Fruit fly (Drosophila melanogaster) whole organism, adult: ENCODE data around the gene Art4.
A peak's percentile ranks its signal among the peaks of the same experiment; 100 is the strongest.

Source experiments
- CG11617 ChIP-seq: fragments of 200-800 bp; sonication (Bioruptor generic); optimal IDR thresholded peaks from 2 replicates; lab custom pipeline; 2017; ENCODE audit warnings: mild to moderate bottlenecking, missing biosample characterization, missing genetic modification reagents, missing genetic modification characterization
- CG12768 ChIP-seq: fragments of 200-800 bp; sonication (Bioruptor generic); optimal IDR thresholded peaks from 2 replicates; lab custom pipeline; 2017; ENCODE audit warnings: missing biosample characterization, missing genetic modification characterization, mild to moderate bottlenecking, moderate library complexity, missing genetic modification reagents
- CG14711 ChIP-seq: fragments of 200-800 bp; sonication (Bioruptor generic); optimal IDR thresholded peaks from 2 replicates; lab custom pipeline; 2018; ENCODE audit warnings: missing biosample characterization, mild to moderate bottlenecking, missing genetic modification characterization, moderate library complexity
- CG1620 ChIP-seq: fragments of 200-800 bp; sonication (Bioruptor generic); optimal IDR thresholded peaks from 2 replicates; lab custom pipeline; 2016; ENCODE audit warnings: missing biosample characterization, missing genetic modification characterization
- CG33017 ChIP-seq: fragments of 200-800 bp; sonication (Bioruptor generic); optimal IDR thresholded peaks from 2 replicates; lab custom pipeline; 2018; ENCODE audit warnings: missing biosample characterization, mild to moderate bottlenecking, missing genetic modification characterization, moderate library complexity
- CG5204 ChIP-seq: fragments of 200-800 bp; sonication (Bioruptor generic); optimal IDR thresholded peaks from 2 replicates; lab custom pipeline; 2016; ENCODE audit warnings: missing biosample characterization, missing genetic modification characterization
- CG7045 ChIP-seq: fragments of 200-800 bp; sonication (Bioruptor generic); optimal IDR thresholded peaks from 2 replicates; lab custom pipeline; 2017; ENCODE audit warnings: missing biosample characterization, mild to moderate bottlenecking, missing genetic modification characterization
- CG7101 ChIP-seq: fragments of 200-800 bp; sonication (Bioruptor generic); optimal IDR thresholded peaks from 2 replicates; lab custom pipeline; 2018; ENCODE audit warnings: missing biosample characterization, mild to moderate bottlenecking, missing genetic modification characterization, moderate library complexity
- Clk ChIP-seq: fragments of 200-800 bp; sonication (Bioruptor generic); optimal IDR thresholded peaks from 2 replicates; lab custom pipeline; 2017; ENCODE audit warnings: missing biosample characterization, missing genetic modification characterization
- Crg-1 ChIP-seq: fragments of 200-800 bp; sonication (Bioruptor generic); optimal IDR thresholded peaks from 2 replicates; lab custom pipeline; 2016; ENCODE audit warnings: missing biosample characterization, missing genetic modification characterization
- Hr96 ChIP-seq: fragments of 200-800 bp; sonication (Bioruptor generic); optimal IDR thresholded peaks from 2 replicates; lab custom pipeline; 2016; ENCODE audit warnings: missing biosample characterization, missing genetic modification characterization
- Mnt ChIP-seq: fragments of 200-800 bp; sonication (Bioruptor generic); optimal IDR thresholded peaks from 2 replicates; lab custom pipeline; 2016; ENCODE audit warnings: missing biosample characterization, mild to moderate bottlenecking, missing genetic modification characterization
- bab1 ChIP-seq: fragments of 200-800 bp; sonication (Bioruptor generic); optimal IDR thresholded peaks from 3 replicates; lab custom pipeline; 2019; ENCODE audit warnings: missing biosample characterization, mild to moderate bottlenecking, missing genetic modification characterization, moderate library complexity
- cic ChIP-seq: fragments of 200-800 bp; sonication (Bioruptor generic); optimal IDR thresholded peaks from 2 replicates; lab custom pipeline; 2017; ENCODE audit warnings: missing biosample characterization, mild to moderate bottlenecking, missing genetic modification characterization, moderate library complexity
- cnc ChIP-seq, 2 experiments: fragments of >200 bp; optimal IDR thresholded peaks; 2 replicates each; lab custom pipeline; 2017
- kay ChIP-seq: fragments of 200-800 bp; sonication (Bioruptor generic); peaks from one replicate; lab custom pipeline; 2016; ENCODE audit warnings: missing biosample characterization, missing genetic modification characterization, borderline replicate concordance
- ovo ChIP-seq: fragments of 200-800 bp; sonication (Bioruptor generic); optimal IDR thresholded peaks from 2 replicates; lab custom pipeline; 2016; ENCODE audit warnings: missing biosample characterization, missing genetic modification characterization
- pad ChIP-seq: fragments of 200-800 bp; sonication (Bioruptor generic); optimal IDR thresholded peaks from 3 replicates; lab custom pipeline; 2017; ENCODE audit warnings: missing biosample characterization, missing genetic modification characterization, mild to moderate bottlenecking, moderate library complexity, missing genetic modification reagents
- tj ChIP-seq: fragments of 200-800 bp; sonication (Bioruptor generic); optimal IDR thresholded peaks from 3 replicates; lab custom pipeline; 2017; ENCODE audit warnings: missing biosample characterization, mild to moderate bottlenecking, missing genetic modification characterization, moderate library complexity
- toe ChIP-seq: fragments of 200-800 bp; sonication (Bioruptor generic); optimal IDR thresholded peaks from 2 replicates; lab custom pipeline; 2016; ENCODE audit warnings: missing biosample characterization, missing genetic modification characterization

Art4 gene

DNA sequence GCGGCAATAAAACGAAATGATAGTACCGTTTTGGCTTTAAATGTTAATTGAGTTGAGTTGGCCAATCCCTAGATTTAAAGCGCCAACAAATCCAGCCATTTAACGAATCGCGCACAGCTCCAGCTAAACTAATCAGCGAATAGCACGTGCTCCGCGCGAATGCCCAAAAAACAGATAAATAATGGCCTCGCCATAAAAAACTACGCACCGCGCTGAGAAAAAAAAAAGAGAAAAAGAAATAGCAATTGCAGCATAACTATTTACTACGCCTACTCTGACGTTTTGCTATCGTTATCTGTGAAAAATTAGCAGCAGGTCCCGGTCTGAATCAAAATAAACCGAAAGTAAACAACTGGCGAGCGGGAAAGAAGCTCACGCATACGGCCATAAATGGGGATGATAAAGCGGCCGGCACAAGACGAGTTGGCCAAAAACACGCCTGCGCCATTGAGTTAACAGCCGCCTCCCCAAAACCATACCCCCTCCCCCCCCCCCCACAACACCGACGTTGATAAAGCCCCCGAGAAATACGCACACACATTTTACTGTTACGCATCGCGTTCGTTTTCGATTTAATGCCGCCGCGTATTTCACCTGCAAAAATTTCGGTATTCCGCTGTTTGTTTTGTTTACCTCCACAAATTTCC lies 46.4 kb downstream of the Art4 start:
- TF ChIP-seq CG11617, result no peak
- TF ChIP-seq Clk (GFP tag; lab: Kevin White, UChicago), result no peak
- no peak for TF ChIP-seq Hr96 (GFP tag; lab: Kevin White, UChicago)
- TF ChIP-seq CG33017 (tag; lab: Kevin White, UChicago), result no peak
- TF ChIP-seq kay (GFP tag; lab: Kevin White, UChicago), result no peak
- no peak for TF ChIP-seq Mnt (GFP tag; lab: Kevin White, UChicago)

DNA sequence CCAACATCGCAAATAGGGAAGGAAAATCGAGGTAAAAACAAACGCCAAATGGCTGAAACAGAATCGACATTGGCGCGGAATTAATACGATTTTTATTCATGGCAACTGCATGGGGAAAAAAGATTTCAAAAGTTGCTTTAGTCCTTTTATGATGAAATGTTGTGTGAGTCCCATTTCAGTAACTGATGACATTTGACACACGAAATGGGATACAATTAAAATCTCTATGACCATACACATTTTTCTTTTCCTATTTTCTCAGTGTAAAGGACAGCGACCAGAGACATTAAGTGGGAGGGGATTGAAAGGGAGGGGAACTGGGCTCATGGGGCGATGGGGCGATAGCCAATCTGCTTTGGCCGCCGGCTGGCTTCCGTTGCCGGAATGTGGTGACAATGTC lies 47.4 kb downstream of the Art4 start:
- TF ChIP-seq Clk (GFP tag; lab: Kevin White, UChicago) (no peak), CG12768 (GFP tag; lab: Kevin White, UChicago) (no peak), CG14711 (tag; lab: Kevin White, UChicago) (no peak), tj (GFP tag; lab: Kevin White, UChicago) (no peak), CG33017 (tag; lab: Kevin White, UChicago) (no peak), bab1 (GFP tag; lab: Kevin White, UChicago) (no peak), toe (no peak), CG1620 (GFP tag; lab: Kevin White, UChicago) (no peak), cnc (optimal IDR thresholded peaks at IDR 0.05; lab: Kevin White, UChicago) (no peak), pad (GFP tag; lab: Kevin White, UChicago) (no peak), CG7101 (tag; lab: Kevin White, UChicago) (no peak), CG5204 (no peak), ovo (no peak), kay (GFP tag; lab: Kevin White, UChicago) (no peak), cic (GFP tag; lab: Kevin White, UChicago) (no peak), Mnt (GFP tag; lab: Kevin White, UChicago) (no peak), CG11617 (no peak), CG7045 (GFP tag; lab: Kevin White, UChicago) (no peak), Crg-1 (no peak)

DNA sequence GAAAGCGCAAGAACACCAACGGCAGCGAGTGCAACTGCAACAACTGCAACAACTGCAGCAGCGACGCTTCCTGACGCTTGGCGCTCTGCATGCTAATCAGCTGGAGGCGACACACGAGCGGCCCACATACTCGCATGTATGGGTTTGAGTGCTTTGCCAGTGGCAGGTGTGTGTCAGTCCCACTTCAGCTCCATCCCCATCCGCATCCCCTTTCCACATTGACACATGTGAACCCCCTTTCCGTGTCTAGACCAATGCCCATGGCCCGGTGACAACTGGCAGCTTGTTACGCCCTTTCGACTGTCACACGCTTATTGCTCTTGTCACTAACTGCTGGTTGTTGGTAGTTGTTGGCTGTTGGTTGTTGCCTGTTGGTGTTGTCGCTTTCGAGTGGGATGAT lies 48.3 kb downstream of the Art4 start:
- no peak for TF ChIP-seq cic (GFP tag; lab: Kevin White, UChicago)
- TF ChIP-seq tj (GFP tag; lab: Kevin White, UChicago), result no peak
- no peak for TF ChIP-seq CG33017 (tag; lab: Kevin White, UChicago)
- TF ChIP-seq CG11617, result no peak
- TF ChIP-seq CG7101 (tag; lab: Kevin White, UChicago), result no peak

DNA sequence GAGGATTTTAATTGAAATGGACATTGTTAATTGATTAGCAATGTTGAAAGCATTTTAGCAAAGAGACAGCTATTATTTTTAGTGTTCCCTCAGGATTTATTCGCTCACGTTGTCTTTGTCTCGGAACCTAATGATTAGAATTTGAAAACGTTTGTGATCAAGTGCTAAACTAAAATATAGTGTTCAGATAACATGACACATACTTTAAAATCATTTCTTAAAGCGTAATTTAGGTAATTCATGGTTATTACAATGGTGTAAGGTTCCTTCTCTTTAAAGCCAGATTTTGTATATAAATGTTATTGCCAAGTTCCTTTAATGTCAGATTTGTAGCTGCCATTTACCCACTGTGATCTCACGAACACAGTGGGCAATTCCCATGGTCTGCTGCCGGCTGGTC lies 48.7 kb downstream of the Art4 start:
- TF ChIP-seq Hr96 (GFP tag; lab: Kevin White, UChicago), result no peak
- no peak for TF ChIP-seq CG1620 (GFP tag; lab: Kevin White, UChicago)
- TF ChIP-seq pad (GFP tag; lab: Kevin White, UChicago), result no peak
- TF ChIP-seq toe, result no peak
- no peak for TF ChIP-seq CG11617
- no peak for TF ChIP-seq ovo
- TF ChIP-seq kay (GFP tag; lab: Kevin White, UChicago), result no peak
- TF ChIP-seq cnc (optimal IDR thresholded peaks at IDR 0.05; lab: Kevin White, UChicago), result no peak
- TF ChIP-seq CG33017 (tag; lab: Kevin White, UChicago), result no peak
- no peak for TF ChIP-seq CG7045 (GFP tag; lab: Kevin White, UChicago)
- TF ChIP-seq CG12768 (GFP tag; lab: Kevin White, UChicago), result no peak
- TF ChIP-seq CG7101 (tag; lab: Kevin White, UChicago), result no peak
- no peak for TF ChIP-seq cic (GFP tag; lab: Kevin White, UChicago)
- TF ChIP-seq Mnt (GFP tag; lab: Kevin White, UChicago), result no peak
- no peak for TF ChIP-seq Clk (GFP tag; lab: Kevin White, UChicago)

DNA sequence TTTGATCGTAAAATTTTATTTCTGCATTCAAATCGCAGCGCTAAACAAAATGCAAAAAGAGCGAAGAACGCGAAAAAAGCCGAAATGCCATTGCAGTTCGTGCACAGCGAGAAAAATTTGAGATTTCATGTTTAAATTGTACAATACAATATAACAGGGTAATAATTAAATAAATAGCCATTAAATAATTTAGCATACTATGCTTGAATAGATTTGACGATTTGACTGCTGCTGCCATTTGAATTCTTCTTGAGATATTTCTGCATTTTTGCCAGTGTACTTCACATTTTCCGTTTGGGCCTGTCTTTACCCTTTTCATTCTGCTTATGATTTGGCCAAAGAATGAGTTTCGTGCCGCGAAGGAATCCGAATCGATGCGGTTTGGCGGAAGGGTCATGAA lies 51.0 kb downstream of the Art4 start:
- TF ChIP-seq toe, result no peak
- no peak for TF ChIP-seq Hr96 (GFP tag; lab: Kevin White, UChicago)
- no peak for TF ChIP-seq CG33017 (tag; lab: Kevin White, UChicago)
- no peak for TF ChIP-seq Crg-1
- TF ChIP-seq CG5204, result peak; percentile 38
- peak; percentile 15 for TF ChIP-seq kay (GFP tag; lab: Kevin White, UChicago)
- no peak for TF ChIP-seq Clk (GFP tag; lab: Kevin White, UChicago)
- peak; percentile 14 for TF ChIP-seq pad (GFP tag; lab: Kevin White, UChicago)
- no peak for TF ChIP-seq CG11617
- peak; percentile 46 for TF ChIP-seq CG14711 (tag; lab: Kevin White, UChicago)
- no peak for TF ChIP-seq cnc (optimal IDR thresholded peaks at IDR 0.05; lab: Kevin White, UChicago)
- no peak for TF ChIP-seq cic (GFP tag; lab: Kevin White, UChicago)
- peak; percentile 44 for TF ChIP-seq bab1 (GFP tag; lab: Kevin White, UChicago)
- TF ChIP-seq ovo, result no peak
- peak; percentile 87 for TF ChIP-seq tj (GFP tag; lab: Kevin White, UChicago)

DNA sequence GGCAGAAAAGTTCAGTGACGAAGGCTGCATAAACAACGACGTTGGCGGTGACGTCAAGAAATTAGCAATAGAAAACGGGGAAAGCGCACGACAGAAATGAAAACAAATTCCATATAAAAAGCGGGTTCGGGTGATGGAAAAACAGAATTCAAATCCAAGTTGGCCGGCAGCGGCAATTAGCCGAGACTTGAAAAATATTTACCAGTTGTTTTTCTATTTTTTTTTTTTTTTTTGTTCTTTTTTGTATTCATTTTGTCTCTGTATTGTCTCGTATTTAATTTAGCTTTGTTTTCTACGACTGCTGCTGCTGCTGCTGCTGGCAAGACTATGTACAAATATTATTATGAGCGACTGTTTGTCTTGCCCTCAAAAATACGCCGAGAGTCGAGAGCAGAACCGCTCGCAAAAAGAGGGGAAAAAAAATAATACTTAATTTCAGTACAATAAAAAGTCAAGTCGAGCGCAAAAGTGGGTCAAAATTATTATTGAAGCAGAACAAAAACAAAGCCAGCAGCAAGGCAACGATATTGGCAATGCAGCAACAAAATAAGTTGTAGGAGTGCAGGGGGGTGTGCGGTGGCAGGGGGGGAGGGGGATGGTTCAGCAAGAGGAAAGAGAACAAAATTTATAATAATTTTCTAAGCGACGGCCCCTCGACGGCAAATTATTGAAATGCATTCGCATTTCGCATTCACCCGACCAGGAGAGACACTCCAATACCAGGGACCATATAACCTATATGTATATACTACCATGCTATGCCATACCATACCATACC lies 51.7 kb downstream of the Art4 start:
- no peak for TF ChIP-seq Clk (GFP tag; lab: Kevin White, UChicago)
- no peak for TF ChIP-seq CG33017 (tag; lab: Kevin White, UChicago)
- no peak for TF ChIP-seq CG11617
- peak; percentile 52 for TF ChIP-seq kay (GFP tag; lab: Kevin White, UChicago)
- TF ChIP-seq Crg-1, result no peak
